Worm (Caenorhabditis elegans) whole organism, L4 larva: ENCODE measurements around the gene F56C3.3.

Experiments
- F10B5.3 ChIP-seq: sonication (generic microtip); optimal IDR thresholded peaks from 2 replicates; lab custom pipeline; 2016; ENCODE audit warnings: mild to moderate bottlenecking, missing genetic modification characterization, missing compliant biosample characterization
- F26F4.8 ChIP-seq: fragments of 200-800 bp; sonication (Bioruptor generic); conservative IDR thresholded peaks from 2 replicates; pipeline ENCODE4 v1.3.6; 2022; ENCODE audit warnings: missing genetic modification characterization, missing compliant biosample characterization
- F37D6.2 ChIP-seq: sonication (generic microtip); optimal IDR thresholded peaks from 2 replicates; lab custom pipeline; 2016; ENCODE audit warnings: mild to moderate bottlenecking, missing genetic modification characterization, missing compliant biosample characterization
- T20F7.1 ChIP-seq: fragments of 200-800 bp; sonication (Bioruptor generic); optimal IDR thresholded peaks from 2 replicates; lab custom pipeline; 2018; ENCODE audit warnings: mild to moderate bottlenecking, missing genetic modification characterization, missing compliant biosample characterization
- Y48G9A.11 ChIP-seq: fragments of 200-800 bp; sonication (Bioruptor generic); IDR thresholded peaks from 2 replicates; pipeline ENCODE4 v1.3.6; 2022; ENCODE audit warnings: missing genetic modification reagents, missing genetic modification characterization, missing compliant biosample characterization
- ZK337.2 ChIP-seq: fragments of 200-800 bp; sonication (Bioruptor generic); IDR thresholded peaks from 2 replicates; pipeline ENCODE4 v1.3.6; 2022; ENCODE audit warnings: missing genetic modification reagents, missing genetic modification characterization, missing compliant biosample characterization
- ZK546.5 ChIP-seq, 2 experiments: sonication (generic microtip); optimal IDR thresholded peaks; 2 replicates each; lab custom pipeline; 2017; ENCODE audit warnings: missing biosample characterization in 2 of 2, missing genetic modification characterization in 2 of 2
- aly-2 ChIP-seq: sonication (generic microtip); optimal IDR thresholded peaks from 2 replicates; lab custom pipeline; 2018; ENCODE audit warnings: missing biosample characterization, missing genetic modification characterization
- ama-1 ChIP-seq: fragments of 150-350 bp; optimal IDR thresholded peaks from 2 replicates; lab custom pipeline; 2014; ENCODE audit warnings: inconsistent platforms, mixed read lengths
- arid-1 ChIP-seq: fragments of 200-800 bp; sonication (Bioruptor generic); conservative IDR thresholded peaks from 2 replicates; pipeline ENCODE4 v1.3.6; 2022; ENCODE audit warnings: missing genetic modification reagents, missing genetic modification characterization, missing compliant biosample characterization
- attf-4 ChIP-seq: sonication (generic microtip); optimal IDR thresholded peaks from 3 replicates; lab custom pipeline; 2017; ENCODE audit warnings: missing biosample characterization, missing genetic modification characterization
- ceh-20 ChIP-seq: fragments of 200-800 bp; sonication (Bioruptor generic); IDR thresholded peaks from 2 replicates; pipeline ENCODE4 v1.3.6; 2022; ENCODE audit warnings: missing genetic modification reagents, missing genetic modification characterization, missing compliant biosample characterization
- ceh-44 ChIP-seq: fragments of 200-800 bp; sonication (Bioruptor generic); IDR thresholded peaks from 2 replicates; pipeline ENCODE4 v1.3.6; 2022; ENCODE audit warnings: missing genetic modification reagents, missing genetic modification characterization, missing compliant biosample characterization
- ceh-82 ChIP-seq: sonication (generic microtip); optimal IDR thresholded peaks from 2 replicates; lab custom pipeline; 2017; ENCODE audit warnings: missing biosample characterization, missing genetic modification characterization
- dmd-8 ChIP-seq: fragments of 200-800 bp; sonication (Bioruptor generic); IDR thresholded peaks from 2 replicates; pipeline ENCODE4 v1.3.6; 2022; ENCODE audit warnings: missing genetic modification characterization, missing compliant biosample characterization
- duxl-1 ChIP-seq: sonication (generic microtip); optimal IDR thresholded peaks from 2 replicates; lab custom pipeline; 2016; ENCODE audit warnings: mild to moderate bottlenecking, missing genetic modification characterization, moderate library complexity, missing compliant biosample characterization; ENCODE audit not compliant: poor library complexity
- dve-1 ChIP-seq: sonication (generic microtip); optimal IDR thresholded peaks from 2 replicates; lab custom pipeline; 2017; ENCODE audit warnings: antibody characterized with exemption, mild to moderate bottlenecking, missing genetic modification characterization, missing compliant biosample characterization; ENCODE audit not compliant: insufficient read depth
- egl-27 ChIP-seq: sonication (generic microtip); optimal IDR thresholded peaks from 3 replicates; lab custom pipeline; 2017; ENCODE audit warnings: missing biosample characterization, missing genetic modification reagents, missing genetic modification characterization
- egl-43 ChIP-seq: fragments of 200-800 bp; sonication (Bioruptor generic); IDR thresholded peaks from 2 replicates; pipeline ENCODE4 v1.3.6; 2022; ENCODE audit warnings: missing genetic modification reagents, missing genetic modification characterization, missing compliant biosample characterization
- fkh-10 ChIP-seq: fragments of 150-350 bp; optimal IDR thresholded peaks from 2 replicates; lab custom pipeline; 2014; ENCODE audit warnings: missing biosample characterization, missing genetic modification reagents, missing genetic modification characterization
- fos-1 ChIP-seq: fragments of 150-350 bp; optimal IDR thresholded peaks from 2 replicates; lab custom pipeline; 2014; ENCODE audit warnings: missing biosample characterization, missing genetic modification characterization
- gei-8 ChIP-seq: fragments of 200-800 bp; sonication (Bioruptor generic); optimal IDR thresholded peaks from 2 replicates; lab custom pipeline; 2018; ENCODE audit warnings: mild to moderate bottlenecking, missing genetic modification characterization, missing compliant biosample characterization
- hif-1 ChIP-seq, 2 experiments: sonication (generic microtip); optimal IDR thresholded peaks; 2 replicates each; lab custom pipeline; 2016 to 2017; ENCODE audit warnings: missing compliant biosample characterization in 2 of 2, missing genetic modification characterization in 2 of 2, missing genetic modification reagents in 2 of 2, missing genotype in 2 of 2, mild to moderate bottlenecking in 1 of 2
- hlh-11 ChIP-seq: fragments of 200-800 bp; sonication (Bioruptor generic); optimal IDR thresholded peaks from 2 replicates; lab custom pipeline; 2018; ENCODE audit warnings: mild to moderate bottlenecking, missing genetic modification characterization, missing compliant biosample characterization
- hlh-30 ChIP-seq: sonication (generic microtip); optimal IDR thresholded peaks from 2 replicates; lab custom pipeline; 2017; ENCODE audit warnings: antibody characterized with exemption, mild to moderate bottlenecking, missing genetic modification characterization, missing compliant biosample characterization; ENCODE audit not compliant: insufficient read depth
- hmg-1.1 ChIP-seq: fragments of 200-800 bp; sonication (Bioruptor generic); IDR thresholded peaks from 2 replicates; pipeline ENCODE4 v1.3.6; 2022; ENCODE audit warnings: missing genetic modification reagents, missing genetic modification characterization, missing compliant biosample characterization
- lim-7 ChIP-seq: fragments of 200-800 bp; sonication (Bioruptor generic); IDR thresholded peaks from 2 replicates; pipeline ENCODE4 v1.3.6; 2022; ENCODE audit warnings: missing genetic modification characterization, missing compliant biosample characterization
- lin-1 ChIP-seq: fragments of 200-800 bp; sonication (Bioruptor generic); IDR thresholded peaks from 2 replicates; pipeline ENCODE4 v1.3.6; 2022; ENCODE audit warnings: missing genetic modification reagents, missing genetic modification characterization, missing compliant biosample characterization
- lin-15B ChIP-seq: fragments of 150-350 bp; sonication (generic microtip); optimal IDR thresholded peaks from 3 replicates; lab custom pipeline; 2014; ENCODE audit warnings: missing biosample characterization, missing genetic modification characterization
- lin-38 ChIP-seq: fragments of 200-800 bp; sonication (Bioruptor generic); IDR thresholded peaks from 2 replicates; pipeline ENCODE4 v1.3.6; 2022; ENCODE audit warnings: missing genetic modification reagents, missing genetic modification characterization, missing compliant biosample characterization
- madf-5 ChIP-seq, 2 experiments: fragments of 200-800 bp; sonication (Bioruptor generic); IDR thresholded peaks; 2 replicates each; pipeline ENCODE4 v1.3.6; 2022; ENCODE audit warnings: missing compliant biosample characterization in 2 of 2, missing genetic modification characterization in 2 of 2
- madf-9 ChIP-seq: fragments of 200-800 bp; sonication (Bioruptor generic); conservative IDR thresholded peaks from 2 replicates; pipeline ENCODE4 v1.3.6; 2022; ENCODE audit warnings: missing genetic modification reagents, missing genetic modification characterization, missing compliant biosample characterization
- mdl-1 ChIP-seq, 2 experiments: fragments of 150-350 bp in 1 of 2; sonication (generic microtip) in 1 of 2; optimal IDR thresholded peaks; 2 replicates each; lab custom pipeline; 2014 to 2017; ENCODE audit warnings: missing biosample characterization in 2 of 2, missing genetic modification characterization in 2 of 2
- mdt-29 ChIP-seq: fragments of 200-800 bp; sonication (Bioruptor generic); IDR thresholded peaks from 2 replicates; pipeline ENCODE4 v1.3.6; 2022; ENCODE audit warnings: missing genetic modification reagents, missing genetic modification characterization, missing compliant biosample characterization
- mes-2 ChIP-seq: sonication (generic microtip); optimal IDR thresholded peaks from 2 replicates; lab custom pipeline; 2016; ENCODE audit warnings: missing genotype, mild to moderate bottlenecking, missing genetic modification characterization, missing compliant biosample characterization; ENCODE audit not compliant: poor library complexity, severe bottlenecking
- mxl-2 ChIP-seq: fragments of 200-800 bp; sonication (Bioruptor generic); conservative IDR thresholded peaks from 2 replicates; pipeline ENCODE4 v1.3.6; 2022; ENCODE audit warnings: missing genetic modification reagents, missing genetic modification characterization, missing compliant biosample characterization
- nhr-10 ChIP-seq: fragments of 150-350 bp; optimal IDR thresholded peaks from 2 replicates; lab custom pipeline; 2014; ENCODE audit warnings: missing biosample characterization, missing genetic modification characterization
- nhr-111 ChIP-seq: fragments of 200-800 bp; sonication (Bioruptor generic); optimal IDR thresholded peaks from 2 replicates; lab custom pipeline; 2018; ENCODE audit warnings: mild to moderate bottlenecking, missing genetic modification characterization, missing compliant biosample characterization
- nhr-237 ChIP-seq: sonication (generic microtip); optimal IDR thresholded peaks from 2 replicates; lab custom pipeline; 2017; ENCODE audit warnings: missing biosample characterization, missing genetic modification characterization
- nhr-28 ChIP-seq: fragments of 150-350 bp; optimal IDR thresholded peaks from 2 replicates; lab custom pipeline; 2014; ENCODE audit warnings: missing biosample characterization, missing genetic modification characterization
- nhr-48 ChIP-seq: sonication (generic microtip); optimal IDR thresholded peaks from 2 replicates; lab custom pipeline; 2016; ENCODE audit warnings: mild to moderate bottlenecking, missing genetic modification characterization, missing compliant biosample characterization
- nhr-6 ChIP-seq: fragments of 150-350 bp; optimal IDR thresholded peaks from 2 replicates; lab custom pipeline; 2014; ENCODE audit warnings: missing biosample characterization, missing genetic modification characterization
- nhr-76 ChIP-seq: fragments of 150-350 bp; optimal IDR thresholded peaks from 2 replicates; lab custom pipeline; 2014; ENCODE audit warnings: missing biosample characterization, missing genetic modification characterization
- nhr-77 ChIP-seq: fragments of 150-350 bp; optimal IDR thresholded peaks from 2 replicates; lab custom pipeline; 2014; ENCODE audit warnings: missing biosample characterization, missing genetic modification characterization
- pha-4 ChIP-seq, 2 experiments: fragments of 150-350 bp in 1 of 2; fragments of 200-800 bp in 1 of 2; sonication (Bioruptor generic) in 1 of 2; IDR thresholded peaks in 1 of 2; optimal IDR thresholded peaks in 1 of 2; 2 replicates each; pipeline versions ENCODE4 v1.3.6 to Lab custom; 2014 to 2022; ENCODE audit warnings: missing genetic modification characterization in 2 of 2, missing genetic modification reagents in 2 of 2, missing biosample characterization in 1 of 2, missing compliant biosample characterization in 1 of 2
- pqm-1 ChIP-seq: sonication (generic microtip); optimal IDR thresholded peaks from 2 replicates; lab custom pipeline; 2017; ENCODE audit warnings: missing biosample characterization, missing genetic modification characterization
- snpc-1.2 ChIP-seq: fragments of 200-800 bp; sonication (Bioruptor generic); IDR thresholded peaks from 2 replicates; pipeline ENCODE4 v1.3.6; 2022; ENCODE audit warnings: missing genetic modification reagents, missing genetic modification characterization, missing compliant biosample characterization
- unc-39 ChIP-seq: sonication (generic microtip); optimal IDR thresholded peaks from 2 replicates; lab custom pipeline; 2017; ENCODE audit warnings: missing biosample characterization, missing genetic modification characterization
- zip-11 ChIP-seq: fragments of 200-800 bp; sonication (Bioruptor generic); IDR thresholded peaks from 2 replicates; pipeline ENCODE4 v1.3.6; 2022; ENCODE audit warnings: missing genetic modification characterization, missing compliant biosample characterization
- ztf-11 ChIP-seq: fragments of 150-350 bp; optimal IDR thresholded peaks from 2 replicates; lab custom pipeline; 2014; ENCODE audit warnings: missing biosample characterization, missing genetic modification characterization

F56C3.3 gene

DNA sequence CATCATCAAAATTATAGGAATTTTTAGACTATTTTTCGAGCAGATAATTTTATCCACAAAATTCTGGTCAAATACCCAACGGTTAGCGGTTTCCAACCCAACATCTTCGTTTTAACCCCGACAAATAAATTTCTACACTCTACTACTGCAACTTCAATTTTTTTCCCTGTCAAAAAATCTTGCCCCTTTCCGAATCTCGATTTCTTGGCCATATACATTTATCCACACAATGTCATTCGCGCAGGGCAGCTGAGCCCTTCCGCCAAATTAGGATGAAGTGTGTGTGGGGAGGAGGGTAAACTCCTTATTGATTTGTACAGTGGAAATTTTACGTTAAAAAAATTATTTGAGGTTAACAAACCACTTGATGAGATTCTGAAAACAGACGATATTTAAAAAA, 13.4 kb downstream of the F56C3.3 start:
- TF ChIP-seq dve-1 (tag; lab: Kevin White, UChicago) = peak; percentile 99
- TF ChIP-seq nhr-77 (tag; lab: Kevin White, UChicago) = peak; percentile 99
- TF ChIP-seq ZK337.2 = 0 out of 2 replicates have a peak, but pooled peaks have one; percentile 50
- TF ChIP-seq nhr-111 = no peak
- TF ChIP-seq ceh-44 (GFP tag; lab: Robert Waterston, UW) = 0 out of 2 replicates have a peak, but pooled peaks have one; percentile 50
- peak; percentile 89 for TF ChIP-seq lin-1 (GFP tag; lab: Robert Waterston, UW)
- peak; percentile 85 for TF ChIP-seq fos-1 (tag; lab: Kevin White, UChicago)
- no peak; the same call in none of the 2 replicates for TF ChIP-seq arid-1
- peak; percentile 100 for TF ChIP-seq hmg-1.1
- peak; percentile 94 for TF ChIP-seq ceh-20
- no peak for TF ChIP-seq snpc-1.2 (GFP tag; lab: Robert Waterston, UW)
- TF ChIP-seq attf-4 (tag; lab: Kevin White, UChicago) = peak; percentile 55
- peak; percentile 89 for TF ChIP-seq ztf-11 (tag; lab: Kevin White, UChicago)
- TF ChIP-seq ama-1 (lab: Kevin White, UChicago) = no peak
- peak; percentile 86 for TF ChIP-seq hlh-30 (tag; lab: Kevin White, UChicago)
- TF ChIP-seq Y48G9A.11 (GFP tag; lab: Robert Waterston, UW) = peak; percentile 69; the same call in 1 of the 2 replicates
- TF ChIP-seq duxl-1 (tag; lab: Kevin White, UChicago) = peak; percentile 99
- TF ChIP-seq egl-27 = no peak
- TF ChIP-seq nhr-48 (tag; lab: Kevin White, UChicago) = peak; percentile 94
- TF ChIP-seq gei-8 (GFP tag; lab: Kevin White, UChicago) = no peak
- TF ChIP-seq ceh-82 (tag; lab: Kevin White, UChicago) = peak; percentile 44
- TF ChIP-seq nhr-237 = peak; percentile 88
- peak; percentile 82 for TF ChIP-seq lin-38 (GFP tag; lab: Robert Waterston, UW)
- TF ChIP-seq hlh-11 (tag; lab: Kevin White, UChicago) = peak; percentile 96
- peak; percentile 61 to 67 for TF ChIP-seq hif-1 (tag; optimal IDR thresholded peaks at IDR 0.05; lab: Kevin White, UChicago)
- peak; percentile 34 for TF ChIP-seq pqm-1 (tag; lab: Kevin White, UChicago)
- peak; percentile 90 for TF ChIP-seq nhr-6 (tag; lab: Kevin White, UChicago)
- peak; percentile 76 for TF ChIP-seq mdt-29 (GFP tag; lab: Robert Waterston, UW)
- TF ChIP-seq lin-15B (tag; lab: Kevin White, UChicago) = peak; percentile 3
- peak; percentile 98 for TF ChIP-seq F37D6.2 (tag; lab: Kevin White, UChicago)
- TF ChIP-seq unc-39 (tag; lab: Kevin White, UChicago) = peak; percentile 58
- peak; percentile 97 for TF ChIP-seq mes-2
- TF ChIP-seq dmd-8 (GFP tag; lab: Robert Waterston, UW) = 0 out of 2 replicates have a peak, but pooled peaks have one; percentile 62
- TF ChIP-seq fkh-10 (GFP tag; lab: Kevin White, UChicago) = peak; percentile 98
- peak; percentile 84 for TF ChIP-seq pha-4 (GFP tag; IDR thresholded peaks at IDR 0.05; lab: Robert Waterston, UW)
- TF ChIP-seq pha-4 (tag; optimal IDR thresholded peaks at IDR 0.05; lab: Kevin White, UChicago) = peak; percentile 95
- TF ChIP-seq egl-43 (GFP tag; lab: Robert Waterston, UW) = peak; percentile 97
- TF ChIP-seq nhr-10 (tag; lab: Kevin White, UChicago) = peak; percentile 96
- no peak for TF ChIP-seq aly-2 (tag; lab: Kevin White, UChicago)
- TF ChIP-seq mdl-1 (tag; optimal IDR thresholded peaks at IDR 0.05; lab: Kevin White, UChicago) = peak; percentile 87 to 91
- TF ChIP-seq zip-11 = peak; percentile 73; the same call in 1 of the 2 replicates
- peak; percentile 90 for TF ChIP-seq T20F7.1 (GFP tag; lab: Kevin White, UChicago)
- peak; percentile 94 for TF ChIP-seq madf-9 (GFP tag; lab: Robert Waterston, UW)
- peak; percentile 90 for TF ChIP-seq nhr-28
- peak; percentile 63; the same call in 1 of the 2 replicates for TF ChIP-seq mxl-2 (GFP tag; lab: Robert Waterston, UW)
- TF ChIP-seq ZK546.5 (tag; optimal IDR thresholded peaks at IDR 0.05; lab: Kevin White, UChicago) = peak in 1 of 2 experiments; percentile 73
- TF ChIP-seq madf-5 (GFP tag; IDR thresholded peaks at IDR 0.05; lab: Robert Waterston, UW) = peak in 1 of 2 experiments; percentile 66; a peak in 1 of 4 replicates
- peak; percentile 96 for TF ChIP-seq F10B5.3 (tag; lab: Kevin White, UChicago)
- TF ChIP-seq nhr-76 (tag; lab: Kevin White, UChicago) = peak; percentile 77
- TF ChIP-seq F26F4.8 (GFP tag; lab: Robert Waterston, UW) = no peak
- no peak for TF ChIP-seq lim-7 (GFP tag; lab: Robert Waterston, UW)
